Worm (Caenorhabditis elegans) whole organism, L4 larva: ENCODE results near the gene wdr-20.

ENCODE experiments used
- F26F4.8 ChIP-seq: fragments of 200-800 bp; sonication (Bioruptor generic); conservative IDR thresholded peaks from 2 replicates; pipeline ENCODE4 v1.3.6; 2022; ENCODE audit warnings: missing genetic modification characterization, missing compliant biosample characterization
- F44E2.7 ChIP-seq: fragments of 200-800 bp; sonication (Bioruptor generic); IDR thresholded peaks from 2 replicates; pipeline ENCODE4 v2.1.2; 2022; ENCODE audit warnings: missing genetic modification characterization, missing compliant biosample characterization
- aha-1 ChIP-seq: fragments of 150-350 bp; peaks from one replicate; lab custom pipeline; 2014; ENCODE audit warnings: missing biosample characterization, missing genetic modification characterization
- aly-2 ChIP-seq: sonication (generic microtip); optimal IDR thresholded peaks from 2 replicates; lab custom pipeline; 2018; ENCODE audit warnings: missing biosample characterization, missing genetic modification characterization
- arid-1 ChIP-seq: fragments of 200-800 bp; sonication (Bioruptor generic); conservative IDR thresholded peaks from 2 replicates; pipeline ENCODE4 v1.3.6; 2022; ENCODE audit warnings: missing genetic modification reagents, missing genetic modification characterization, missing compliant biosample characterization
- ceh-44 ChIP-seq: fragments of 200-800 bp; sonication (Bioruptor generic); IDR thresholded peaks from 2 replicates; pipeline ENCODE4 v1.3.6; 2022; ENCODE audit warnings: missing genetic modification reagents, missing genetic modification characterization, missing compliant biosample characterization
- ceh-82 ChIP-seq: sonication (generic microtip); optimal IDR thresholded peaks from 2 replicates; lab custom pipeline; 2017; ENCODE audit warnings: missing biosample characterization, missing genetic modification characterization
- cey-2 ChIP-seq: sonication (generic microtip); optimal IDR thresholded peaks from 3 replicates; lab custom pipeline; 2017; ENCODE audit warnings: missing genetic modification characterization, mild to moderate bottlenecking, missing compliant biosample characterization, antibody characterized with exemption, borderline replicate concordance; ENCODE audit not compliant: insufficient read depth
- ctbp-1 ChIP-seq: fragments of 200-800 bp; sonication (Bioruptor generic); IDR thresholded peaks from 2 replicates; pipeline ENCODE4 v1.3.6; 2022; ENCODE audit warnings: missing genetic modification reagents, missing genetic modification characterization, missing compliant biosample characterization
- daf-16 ChIP-seq, 3 experiments: sonication (generic microtip); optimal IDR thresholded peaks; 2 replicates each; lab custom pipeline; 2016 to 2017; ENCODE audit warnings: missing genetic modification characterization in 3 of 3, missing genetic modification reagents in 3 of 3, mild to moderate bottlenecking in 2 of 3, missing compliant biosample characterization in 2 of 3, missing biosample characterization in 1 of 3, moderate library complexity in 1 of 3
- dmd-6 ChIP-seq: fragments of 200-800 bp; sonication (Bioruptor generic); IDR thresholded peaks from 2 replicates; pipeline ENCODE4 v1.3.6; 2022; ENCODE audit warnings: missing genetic modification reagents, missing genetic modification characterization, missing compliant biosample characterization
- dmd-8 ChIP-seq: fragments of 200-800 bp; sonication (Bioruptor generic); IDR thresholded peaks from 2 replicates; pipeline ENCODE4 v1.3.6; 2022; ENCODE audit warnings: missing genetic modification characterization, missing compliant biosample characterization
- dpl-1 ChIP-seq: fragments of 150-350 bp; optimal IDR thresholded peaks from 2 replicates; lab custom pipeline; 2014; ENCODE audit warnings: missing biosample characterization, missing genetic modification reagents, missing genetic modification characterization
- dve-1 ChIP-seq: sonication (generic microtip); optimal IDR thresholded peaks from 2 replicates; lab custom pipeline; 2017; ENCODE audit warnings: antibody characterized with exemption, mild to moderate bottlenecking, missing genetic modification characterization, missing compliant biosample characterization; ENCODE audit not compliant: insufficient read depth
- egl-27 ChIP-seq: sonication (generic microtip); optimal IDR thresholded peaks from 3 replicates; lab custom pipeline; 2017; ENCODE audit warnings: missing biosample characterization, missing genetic modification reagents, missing genetic modification characterization
- fkh-10 ChIP-seq: fragments of 150-350 bp; optimal IDR thresholded peaks from 2 replicates; lab custom pipeline; 2014; ENCODE audit warnings: missing biosample characterization, missing genetic modification reagents, missing genetic modification characterization
- gei-8 ChIP-seq: fragments of 200-800 bp; sonication (Bioruptor generic); optimal IDR thresholded peaks from 2 replicates; lab custom pipeline; 2018; ENCODE audit warnings: mild to moderate bottlenecking, missing genetic modification characterization, missing compliant biosample characterization
- hlh-11 ChIP-seq: fragments of 200-800 bp; sonication (Bioruptor generic); optimal IDR thresholded peaks from 2 replicates; lab custom pipeline; 2018; ENCODE audit warnings: mild to moderate bottlenecking, missing genetic modification characterization, missing compliant biosample characterization
- hmg-1.1 ChIP-seq: fragments of 200-800 bp; sonication (Bioruptor generic); IDR thresholded peaks from 2 replicates; pipeline ENCODE4 v1.3.6; 2022; ENCODE audit warnings: missing genetic modification reagents, missing genetic modification characterization, missing compliant biosample characterization
- lin-15B ChIP-seq: fragments of 150-350 bp; sonication (generic microtip); optimal IDR thresholded peaks from 3 replicates; lab custom pipeline; 2014; ENCODE audit warnings: missing biosample characterization, missing genetic modification characterization
- lsy-2 ChIP-seq, 2 experiments: fragments of 150-350 bp in 1 of 2; sonication (generic microtip) in 1 of 2; optimal IDR thresholded peaks; 2 replicates each; lab custom pipeline; 2014 to 2017; ENCODE audit warnings: missing biosample characterization in 2 of 2, missing genetic modification characterization in 2 of 2
- madf-5 ChIP-seq, 2 experiments: fragments of 200-800 bp; sonication (Bioruptor generic); IDR thresholded peaks; 2 replicates each; pipeline ENCODE4 v1.3.6; 2022; ENCODE audit warnings: missing compliant biosample characterization in 2 of 2, missing genetic modification characterization in 2 of 2
- madf-9 ChIP-seq: fragments of 200-800 bp; sonication (Bioruptor generic); conservative IDR thresholded peaks from 2 replicates; pipeline ENCODE4 v1.3.6; 2022; ENCODE audit warnings: missing genetic modification reagents, missing genetic modification characterization, missing compliant biosample characterization
- mdt-29 ChIP-seq: fragments of 200-800 bp; sonication (Bioruptor generic); IDR thresholded peaks from 2 replicates; pipeline ENCODE4 v1.3.6; 2022; ENCODE audit warnings: missing genetic modification reagents, missing genetic modification characterization, missing compliant biosample characterization
- mep-1 ChIP-seq: fragments of 150-350 bp; sonication (generic microtip); optimal IDR thresholded peaks from 3 replicates; lab custom pipeline; 2014; ENCODE audit warnings: missing biosample characterization, missing genetic modification characterization
- nhr-102 ChIP-seq: sonication (generic microtip); optimal IDR thresholded peaks from 2 replicates; lab custom pipeline; 2016; ENCODE audit warnings: mild to moderate bottlenecking, missing genetic modification characterization, moderate library complexity, missing compliant biosample characterization
- nhr-111 ChIP-seq: fragments of 200-800 bp; sonication (Bioruptor generic); optimal IDR thresholded peaks from 2 replicates; lab custom pipeline; 2018; ENCODE audit warnings: mild to moderate bottlenecking, missing genetic modification characterization, missing compliant biosample characterization
- nhr-237 ChIP-seq: sonication (generic microtip); optimal IDR thresholded peaks from 2 replicates; lab custom pipeline; 2017; ENCODE audit warnings: missing biosample characterization, missing genetic modification characterization
- nhr-25 ChIP-seq: sonication (generic microtip); optimal IDR thresholded peaks from 2 replicates; lab custom pipeline; 2017; ENCODE audit warnings: missing genetic modification characterization, mild to moderate bottlenecking, missing compliant biosample characterization, antibody characterized with exemption, moderate library complexity, borderline replicate concordance; ENCODE audit not compliant: insufficient read depth
- nhr-28 ChIP-seq: fragments of 150-350 bp; optimal IDR thresholded peaks from 2 replicates; lab custom pipeline; 2014; ENCODE audit warnings: missing biosample characterization, missing genetic modification characterization
- nhr-42 ChIP-seq: fragments of 200-800 bp; sonication (Bioruptor generic); IDR thresholded peaks from 2 replicates; pipeline ENCODE4 v1.3.6; 2022; ENCODE audit warnings: missing genetic modification characterization, missing compliant biosample characterization
- nhr-6 ChIP-seq: fragments of 150-350 bp; optimal IDR thresholded peaks from 2 replicates; lab custom pipeline; 2014; ENCODE audit warnings: missing biosample characterization, missing genetic modification characterization
- nhr-76 ChIP-seq: fragments of 150-350 bp; optimal IDR thresholded peaks from 2 replicates; lab custom pipeline; 2014; ENCODE audit warnings: missing biosample characterization, missing genetic modification characterization
- nhr-77 ChIP-seq: fragments of 150-350 bp; optimal IDR thresholded peaks from 2 replicates; lab custom pipeline; 2014; ENCODE audit warnings: missing biosample characterization, missing genetic modification characterization
- pqm-1 ChIP-seq: sonication (generic microtip); optimal IDR thresholded peaks from 2 replicates; lab custom pipeline; 2017; ENCODE audit warnings: missing biosample characterization, missing genetic modification characterization
- sdz-12 ChIP-seq: fragments of 200-800 bp; sonication (Bioruptor generic); optimal IDR thresholded peaks from 2 replicates; lab custom pipeline; 2018; ENCODE audit warnings: mild to moderate bottlenecking, missing genetic modification characterization, missing compliant biosample characterization
- skn-1 ChIP-seq: fragments of 150-350 bp; optimal IDR thresholded peaks from 2 replicates; lab custom pipeline; 2014; ENCODE audit warnings: missing biosample characterization, missing genetic modification characterization
- snpc-4 ChIP-seq: fragments of 150-350 bp; optimal IDR thresholded peaks from 2 replicates; lab custom pipeline; 2014; ENCODE audit warnings: missing biosample characterization, missing genetic modification characterization
- unc-39 ChIP-seq: sonication (generic microtip); optimal IDR thresholded peaks from 2 replicates; lab custom pipeline; 2017; ENCODE audit warnings: missing biosample characterization, missing genetic modification characterization
- unc-62 ChIP-seq, 3 experiments: fragments of 150-350 bp in 1 of 3; sonication (generic microtip); optimal IDR thresholded peaks in 2 of 3; peaks in 1 of 3; 1 replicate in 1 of 3; 2 replicates in 2 of 3; lab custom pipeline; 2014 to 2017; ENCODE audit warnings: missing biosample characterization in 3 of 3, missing genetic modification characterization in 3 of 3, missing genetic modification reagents in 3 of 3, missing genotype in 1 of 3
- vab-7 ChIP-seq: fragments of 200-800 bp; sonication (Bioruptor generic); IDR thresholded peaks from 2 replicates; pipeline ENCODE4 v1.3.6; 2022; ENCODE audit warnings: missing genetic modification reagents, missing genetic modification characterization, missing compliant biosample characterization
- zfp-3 ChIP-seq: fragments of 200-800 bp; sonication (Bioruptor generic); conservative IDR thresholded peaks from 2 replicates; pipeline ENCODE4 v1.3.6; 2022; ENCODE audit warnings: missing genetic modification reagents, missing genetic modification characterization, missing compliant biosample characterization
- zip-2 ChIP-seq: fragments of 150-350 bp; optimal IDR thresholded peaks from 2 replicates; lab custom pipeline; 2014; ENCODE audit warnings: missing biosample characterization, missing genetic modification characterization
- ztf-7 ChIP-seq: fragments of 150-350 bp; optimal IDR thresholded peaks from 2 replicates; lab custom pipeline; 2014; ENCODE audit warnings: missing biosample characterization, missing genetic modification characterization

The wdr-20 gene

DNA sequence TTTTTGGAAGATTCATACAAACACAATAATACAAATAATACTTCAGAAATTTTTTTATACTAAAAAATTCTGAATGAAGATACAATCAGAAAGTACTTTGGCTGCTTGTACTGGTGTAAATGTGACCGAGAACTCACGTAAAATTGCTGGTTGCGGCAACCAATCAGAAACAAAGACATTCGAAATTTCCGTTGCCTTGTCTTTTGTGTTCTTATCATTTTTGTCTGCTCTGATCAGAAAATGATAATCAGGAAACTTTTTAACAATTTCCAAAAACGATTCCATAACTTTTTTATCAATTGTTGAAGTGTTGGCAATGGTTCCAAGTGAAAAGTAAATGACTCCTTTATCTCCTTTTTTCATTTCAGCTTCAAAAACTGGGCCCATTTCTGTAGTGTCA, 37.0 kb downstream of the wdr-20 start:
- TF ChIP-seq arid-1 (GFP tag; lab: Robert Waterston, UW) (no peak), snpc-4 (tag; lab: Kevin White, UChicago) (no peak), lin-15B (no peak), nhr-111 (no peak), dve-1 (tag; lab: Kevin White, UChicago) (peak; percentile 52), nhr-6 (tag; lab: Kevin White, UChicago) (no peak), aha-1 (tag; lab: Kevin White, UChicago) (no peak), ceh-82 (tag; lab: Kevin White, UChicago) (no peak), ztf-7 (tag; lab: Kevin White, UChicago) (no peak), madf-5 (GFP tag; IDR thresholded peaks at IDR 0.05; lab: Robert Waterston, UW) (no peak), hmg-1.1 (no peak), nhr-28 (tag; lab: Kevin White, UChicago) (peak; percentile 80), unc-39 (tag; lab: Kevin White, UChicago) (no peak), lsy-2 (tag; optimal IDR thresholded peaks at IDR 0.05; lab: Kevin White, UChicago) (no peak), ceh-44 (GFP tag; lab: Robert Waterston, UW) (no peak), nhr-77 (tag; lab: Kevin White, UChicago) (peak; percentile 50), mdt-29 (GFP tag; lab: Robert Waterston, UW) (no peak), fkh-10 (GFP tag; lab: Kevin White, UChicago) (no peak), aly-2 (tag; lab: Kevin White, UChicago) (no peak), mep-1 (no peak), vab-7 (GFP tag; lab: Robert Waterston, UW) (no peak), F44E2.7 (GFP tag; lab: Robert Waterston, UW) (no peak), dmd-6 (GFP tag; lab: Robert Waterston, UW) (peak; percentile 66), daf-16 (GFP tag; optimal IDR thresholded peaks at IDR 0.05; lab: Kevin White, UChicago) (no peak), daf-16 (tag; optimal IDR thresholded peaks at IDR 0.05; lab: Kevin White, UChicago) (peak; percentile 40), zip-2 (tag; lab: Kevin White, UChicago) (no peak), egl-27 (tag; lab: Kevin White, UChicago) (no peak), nhr-25 (tag; lab: Kevin White, UChicago) (no peak), pqm-1 (peak; percentile 86), hlh-11 (tag; lab: Kevin White, UChicago) (peak; percentile 13), zfp-3 (no peak), nhr-237 (no peak)
- TF ChIP-seq, all 104 proteins: peak for 7

- no peak for TF ChIP-seq skn-1
- no peak for TF ChIP-seq ztf-7 (tag; lab: Kevin White, UChicago)
- TF ChIP-seq gei-8, result no peak
- TF ChIP-seq sdz-12 (GFP tag; lab: Kevin White, UChicago), result no peak
- no peak for TF ChIP-seq pqm-1
- no peak for TF ChIP-seq unc-62 (GFP tag; optimal IDR thresholded peaks at IDR 0.05 in 1 of 2; lab: Kevin White, UChicago)
- TF ChIP-seq unc-62 (tag; optimal IDR thresholded peaks at IDR 0.05; lab: Kevin White, UChicago), result no peak
- no peak for TF ChIP-seq nhr-42 (GFP tag; lab: Robert Waterston, UW)
- no peak for TF ChIP-seq dve-1 (tag; lab: Kevin White, UChicago)
- no peak for TF ChIP-seq dpl-1
- TF ChIP-seq ctbp-1 (GFP tag; lab: Robert Waterston, UW), result no peak
- no peak for TF ChIP-seq nhr-102 (tag; lab: Kevin White, UChicago)
- TF ChIP-seq ceh-44 (GFP tag; lab: Robert Waterston, UW), result no peak
- no peak for TF ChIP-seq aly-2 (tag; lab: Kevin White, UChicago)
- no peak for TF ChIP-seq cey-2 (tag; lab: Kevin White, UChicago)
- TF ChIP-seq dmd-8 (GFP tag; lab: Robert Waterston, UW), result no peak
- no peak for TF ChIP-seq madf-5 (GFP tag; IDR thresholded peaks at IDR 0.05; lab: Robert Waterston, UW)
- no peak for TF ChIP-seq nhr-76
- TF ChIP-seq F26F4.8 (GFP tag; lab: Robert Waterston, UW), result no peak
- TF ChIP-seq madf-9 (GFP tag; lab: Robert Waterston, UW), result no peak
- TF ChIP-seq, all 104 proteins: peak for 0
Observed at ce11 chrV:10094374-10094773, 39.6 kb downstream of the wdr-20 start, which contains the start of gene srd-49. TSS of gene srd-49 (plus strand) at chrV:10094674.
